Fruit fly (Drosophila melanogaster) Kc167 (cell line): ENCODE measurements around the gene CG13999.

Experiments
- Myc ChIP-seq: fragments of >200 bp; optimal IDR thresholded peaks from 2 replicates; lab custom pipeline; 2017; ENCODE audit warnings: missing external identifiers
- insv ChIP-seq: fragments of >200 bp; optimal IDR thresholded peaks from 3 replicates; lab custom pipeline; 2018; ENCODE audit warnings: missing external identifiers
- psq ChIP-seq: fragments of >200 bp; optimal IDR thresholded peaks from 2 replicates; lab custom pipeline; 2017; ENCODE audit warnings: missing external identifiers

- TF ChIP-seq insv (lab: Kevin White, UChicago) (no peak), psq (lab: Kevin White, UChicago) (no peak), Myc (lab: Kevin White, UChicago) (no peak)
Measured at dm6 chr2L:5986940-5987339, 30.7 kb upstream of the CG13999 start.
